Worm (Caenorhabditis elegans): ENCODE results near the gene srg-2.

The srg-2 gene

DNA sequence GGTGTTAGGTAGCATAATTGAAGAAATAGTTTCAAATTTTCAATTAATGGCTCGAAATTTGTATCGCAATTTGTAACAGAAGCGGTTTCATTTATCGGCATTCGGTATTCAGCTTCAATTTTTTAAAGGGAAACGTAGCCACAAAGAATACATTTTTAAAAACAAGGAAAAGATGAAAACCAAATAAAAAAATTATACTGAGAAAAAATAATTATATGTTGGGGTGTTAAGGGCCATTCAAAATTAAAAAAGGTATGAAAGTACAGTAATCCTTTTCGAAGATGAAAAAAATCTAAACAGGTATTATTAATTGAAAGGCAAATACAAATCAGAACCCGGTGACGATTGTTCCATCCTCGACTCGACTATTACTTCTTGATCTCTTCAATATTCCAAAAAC is 1.8 kb downstream of the srg-2 start, which contains the start of gene srg-1:
srg-1 (minus strand) TSS at position 101 of the 400 bp plus-strand sequence.
- TF ChIP-seq dve-1 (tag; optimal IDR thresholded peaks at IDR 0.05; ENCODE audit: insufficient read depth), result no peak
- no peak for TF ChIP-seq ceh-82 (tag; optimal IDR thresholded peaks at IDR 0.05)
- no peak for TF ChIP-seq nhr-237 (tag; optimal IDR thresholded peaks at IDR 0.05)
- no peak for TF ChIP-seq ztf-11 (tag; optimal IDR thresholded peaks at IDR 0.05)
- TF ChIP-seq aha-1 (tag), result no peak
- TF ChIP-seq set-16 (GFP tag; IDR thresholded peaks at IDR 0.05), result no peak
- TF ChIP-seq spr-3 (GFP tag; optimal IDR thresholded peaks at IDR 0.05), result no peak
- no peak for TF ChIP-seq lin-39 (tag; optimal IDR thresholded peaks at IDR 0.05)
- TF ChIP-seq ztf-7 (tag; optimal IDR thresholded peaks at IDR 0.05), result no peak
- no peak for TF ChIP-seq snpc-4 (tag; optimal IDR thresholded peaks at IDR 0.05)
- no peak for TF ChIP-seq ces-1 (GFP tag; optimal IDR thresholded peaks at IDR 0.05)
- no peak for TF ChIP-seq mdl-1 (tag; optimal IDR thresholded peaks at IDR 0.05)
- TF ChIP-seq ZK337.2 (GFP tag; IDR thresholded peaks at IDR 0.05), result no peak
- TF ChIP-seq ceh-32 (tag; optimal IDR thresholded peaks at IDR 0.05; ENCODE audit: poor library complexity), result no peak
- no peak for TF ChIP-seq F10B5.3 (tag; optimal IDR thresholded peaks at IDR 0.05)
- TF ChIP-seq nhr-6 (tag; optimal IDR thresholded peaks at IDR 0.05), result no peak
- no peak for TF ChIP-seq mes-2 (tag; optimal IDR thresholded peaks at IDR 0.05; ENCODE audit: poor library complexity, severe bottlenecking)
- no peak for TF ChIP-seq T26A8.4 (GFP tag; IDR thresholded peaks at IDR 0.05)

DNA sequence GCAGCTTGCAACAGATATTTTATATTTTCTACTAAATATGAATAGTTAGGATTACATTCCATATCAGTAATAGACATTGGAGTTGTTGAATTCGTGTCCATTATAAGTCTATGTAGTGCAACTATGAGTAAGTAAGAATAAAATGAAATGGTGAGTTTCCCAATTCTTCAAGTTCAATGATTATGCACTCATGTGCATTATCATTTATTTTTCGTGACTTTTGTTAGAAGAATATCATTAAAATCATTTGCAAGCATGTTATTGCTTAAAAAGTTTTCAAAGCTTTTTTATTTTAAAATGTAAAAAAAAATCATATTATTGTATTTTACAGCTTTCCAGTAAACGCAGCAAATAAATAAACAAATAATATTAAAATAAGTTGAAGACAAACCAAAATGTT is 3.3 kb downstream of the srg-2 start, which contains the start of gene srg-9:
srg-9 (minus strand) TSS at position 101 of the 400 bp plus-strand sequence.
- TF ChIP-seq duxl-1 (tag; optimal IDR thresholded peaks at IDR 0.05; ENCODE audit: poor library complexity) (no peak), F37D6.2 (tag; optimal IDR thresholded peaks at IDR 0.05) (no peak), Y48G9A.11 (GFP tag; IDR thresholded peaks at IDR 0.05) (no peak), nhr-42 (GFP tag; IDR thresholded peaks at IDR 0.05) (no peak), daf-12 (tag; optimal IDR thresholded peaks at IDR 0.05) (no peak), ceh-28 (tag; optimal IDR thresholded peaks at IDR 0.05) (no peak), lin-15B (tag; optimal IDR thresholded peaks at IDR 0.05) (no peak), fkh-10 (GFP tag; optimal IDR thresholded peaks at IDR 0.05) (no peak)

DNA sequence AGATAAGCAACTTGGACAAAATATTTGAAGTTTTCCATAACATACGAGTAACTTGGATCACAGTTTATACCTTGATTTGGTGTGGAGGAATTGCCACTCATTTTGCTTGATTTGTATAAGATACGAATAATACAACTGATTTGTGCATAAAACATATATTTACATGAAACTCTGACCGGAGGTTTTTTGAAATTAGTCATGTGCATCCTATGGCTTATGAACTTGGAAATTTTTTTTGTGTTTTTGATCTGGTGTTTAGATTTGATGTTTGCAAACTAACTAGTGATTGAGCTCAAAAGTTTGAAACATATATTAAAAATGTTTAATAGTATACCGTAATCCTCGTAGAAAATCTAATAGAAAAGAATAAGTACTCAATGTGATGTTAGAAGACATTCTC is 5.3 kb downstream of the srg-2 start, which contains the start of gene srg-8:
srg-8 (minus strand) TSS at position 101 of the 400 bp plus-strand sequence.
- no peak for TF ChIP-seq mdl-1 (tag; optimal IDR thresholded peaks at IDR 0.05)
- no peak for TF ChIP-seq hmg-1.1 (GFP tag; IDR thresholded peaks at IDR 0.05)
- no peak for TF ChIP-seq lin-15B (tag; optimal IDR thresholded peaks at IDR 0.05)
- no peak for TF ChIP-seq dmd-9 (GFP tag; IDR thresholded peaks at IDR 0.05)
- TF ChIP-seq F49E8.2 (tag; optimal IDR thresholded peaks at IDR 0.05; ENCODE audit: borderline replicate concordance), result no peak
- no peak for TF ChIP-seq dmd-6 (GFP tag; IDR thresholded peaks at IDR 0.05)
- no peak for TF ChIP-seq ceh-32 (tag; optimal IDR thresholded peaks at IDR 0.05; ENCODE audit: poor library complexity)
- TF ChIP-seq unc-39 (tag; optimal IDR thresholded peaks at IDR 0.05), result no peak
- no peak for TF ChIP-seq ztf-11 (tag; optimal IDR thresholded peaks at IDR 0.05)
- TF ChIP-seq tra-1 (GFP tag; IDR thresholded peaks at IDR 0.05), result no peak
- no peak for TF ChIP-seq R02D3.7 (tag; optimal IDR thresholded peaks at IDR 0.05)
- TF ChIP-seq snpc-1.2 (GFP tag; IDR thresholded peaks at IDR 0.05), result no peak
- TF ChIP-seq egl-27 (tag; optimal IDR thresholded peaks at IDR 0.05), result no peak
- TF ChIP-seq nhr-77 (tag; optimal IDR thresholded peaks at IDR 0.05), result no peak
- no peak for TF ChIP-seq zip-11 (GFP tag; IDR thresholded peaks at IDR 0.05)
- no peak for TF ChIP-seq daf-19 (GFP tag; conservative IDR thresholded peaks at IDR 0.05)
- TF ChIP-seq Y48G9A.11 (GFP tag; IDR thresholded peaks at IDR 0.05), result no peak

DNA sequence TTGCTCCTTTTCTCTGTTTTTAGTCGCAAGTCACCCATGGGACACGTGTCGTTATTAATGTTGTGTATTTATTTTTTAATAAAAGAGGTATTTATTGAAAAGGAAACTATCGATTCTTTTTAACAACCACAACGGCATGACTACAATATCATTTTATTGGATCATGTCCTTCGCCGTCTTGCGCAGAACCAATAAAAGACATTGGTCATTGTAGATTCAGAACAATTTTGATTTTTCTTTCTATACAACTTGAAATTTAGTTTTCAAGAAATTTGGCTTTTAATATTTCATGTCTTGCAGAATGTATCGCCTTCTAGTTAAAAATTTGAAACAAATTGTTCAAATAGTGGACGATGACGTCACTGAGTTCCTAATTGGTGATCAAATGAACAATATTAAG is 8.5 kb downstream of the srg-2 start, which contains the start of gene amdh-1:
amdh-1 (plus strand) TSS at position 301 of the 400 bp plus-strand sequence.
- no peak for TF ChIP-seq ama-1 (optimal IDR thresholded peaks at IDR 0.05)
- no peak for TF ChIP-seq T20F7.1 (GFP tag; optimal IDR thresholded peaks at IDR 0.05)
- TF ChIP-seq set-16 (GFP tag; IDR thresholded peaks at IDR 0.05), result no peak
- TF ChIP-seq gei-8 (GFP tag; optimal IDR thresholded peaks at IDR 0.05), result no peak
- TF ChIP-seq attf-4 (tag; optimal IDR thresholded peaks at IDR 0.05), result no peak
- TF ChIP-seq madf-9 (GFP tag; conservative IDR thresholded peaks at IDR 0.05), result no peak
- no peak for TF ChIP-seq ctbp-1 (GFP tag; IDR thresholded peaks at IDR 0.05)
- TF ChIP-seq hlh-30 (tag; optimal IDR thresholded peaks at IDR 0.05; ENCODE audit: insufficient read depth), result no peak
- TF ChIP-seq ZK337.2 (GFP tag; IDR thresholded peaks at IDR 0.05), result no peak
- TF ChIP-seq nhr-76 (tag; optimal IDR thresholded peaks at IDR 0.05), result no peak
- TF ChIP-seq ceh-44 (GFP tag; IDR thresholded peaks at IDR 0.05), result no peak
- TF ChIP-seq Y48G9A.11 (GFP tag; IDR thresholded peaks at IDR 0.05), result no peak
- no peak for TF ChIP-seq daf-12 (tag; optimal IDR thresholded peaks at IDR 0.05)
- TF ChIP-seq skn-1 (tag; optimal IDR thresholded peaks at IDR 0.05), result no peak
